Worm (Caenorhabditis elegans) whole organism, late embryonic: Measurements from ENCODE around the gene del-1.

Experiments
- C08G9.2 ChIP-seq: sonication (generic microtip); optimal IDR thresholded peaks from 2 replicates; lab custom pipeline; 2016; ENCODE audit warnings: mild to moderate bottlenecking, missing genetic modification characterization, moderate library complexity, missing compliant biosample characterization
- F13H6.1 ChIP-seq: sonication (generic microtip); optimal IDR thresholded peaks from 2 replicates; lab custom pipeline; 2016; ENCODE audit warnings: missing genetic modification characterization, missing compliant biosample characterization
- dmd-4 ChIP-seq: sonication (generic microtip); optimal IDR thresholded peaks from 2 replicates; lab custom pipeline; 2016; ENCODE audit warnings: borderline replicate concordance, missing genetic modification characterization, missing compliant biosample characterization
- elt-4 ChIP-seq: sonication (generic microtip); optimal IDR thresholded peaks from 2 replicates; lab custom pipeline; 2016; ENCODE audit warnings: missing genetic modification characterization, missing compliant biosample characterization
- fkh-10 ChIP-seq: fragments of 150-350 bp; optimal IDR thresholded peaks from 2 replicates; lab custom pipeline; 2014; ENCODE audit warnings: missing biosample characterization, missing genetic modification reagents, missing genetic modification characterization
- lin-11 ChIP-seq: fragments of 200-800 bp; sonication (Bioruptor generic); optimal IDR thresholded peaks from 2 replicates; lab custom pipeline; 2018; ENCODE audit warnings: mild to moderate bottlenecking, missing genetic modification characterization, missing compliant biosample characterization
- rnt-1 ChIP-seq: sonication (generic microtip); optimal IDR thresholded peaks from 2 replicates; lab custom pipeline; 2016; ENCODE audit warnings: missing genetic modification characterization, missing compliant biosample characterization

DNA sequence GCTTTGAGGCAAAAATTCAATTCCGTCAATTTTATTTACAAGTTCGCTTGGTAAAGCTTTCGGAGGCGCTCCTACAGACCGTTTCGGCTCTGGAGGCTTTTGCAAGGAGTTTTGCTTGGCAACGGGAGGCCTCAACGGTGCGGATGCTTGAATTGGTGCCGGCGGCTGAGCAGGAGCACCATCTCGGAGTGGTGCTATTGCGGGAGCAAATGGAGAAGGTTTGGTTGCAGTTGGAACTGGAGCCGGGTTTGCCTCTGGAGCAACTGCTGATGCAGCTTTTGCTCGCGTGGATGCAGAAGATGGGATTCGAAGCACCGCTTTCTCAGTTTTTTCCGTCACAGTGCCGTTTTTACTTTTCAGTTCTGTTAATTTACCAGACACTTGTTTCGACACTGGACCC is 22.1 kb downstream of the del-1 start:
- TF ChIP-seq elt-4 (tag; lab: Kevin White, UChicago) (no peak), C08G9.2 (no peak), F13H6.1 (tag; lab: Kevin White, UChicago) (no peak), fkh-10 (GFP tag; lab: Kevin White, UChicago) (no peak), dmd-4 (tag; lab: Kevin White, UChicago) (no peak), lin-11 (tag; lab: Kevin White, UChicago) (no peak), rnt-1 (tag; lab: Kevin White, UChicago) (no peak)
